Fruit fly (Drosophila melanogaster): ENCODE measurements around the gene Nepl14.
A peak's percentile ranks its signal among the peaks of the same experiment; 100 is the strongest.

Nepl14 gene

dm6 chr3R:22727857-22728256, 35.7 kb downstream of the Nepl14 start:
- TF ChIP-seq CG4318 (GFP tag; optimal IDR thresholded peaks at IDR 0.05) = peak; percentile 13
- TF ChIP-seq lz (GFP tag; optimal IDR thresholded peaks at IDR 0.05) = peak; percentile 16
- peak; percentile 48 for TF ChIP-seq CG31627 (GFP tag; optimal IDR thresholded peaks at IDR 0.05)
- peak; percentile 7 for TF ChIP-seq vri (GFP tag; optimal IDR thresholded peaks at IDR 0.05)
- TF ChIP-seq dac (GFP tag; optimal IDR thresholded peaks at IDR 0.05) = no peak
- peak; percentile 72 for TF ChIP-seq CG32006 (GFP tag; optimal IDR thresholded peaks at IDR 0.05)
- TF ChIP-seq CG11294 (GFP tag; IDR thresholded peaks at IDR 0.05) = peak; percentile 41; the same call in 1 of the 2 replicates
- TF ChIP-seq CG8319 (GFP tag; optimal IDR thresholded peaks at IDR 0.05) = peak; percentile 32
- peak; percentile 54 for TF ChIP-seq Gug (GFP tag; IDR thresholded peaks at IDR 0.05)
- TF ChIP-seq Hr4 (GFP tag; optimal IDR thresholded peaks at IDR 0.05) = peak; percentile 67
- peak; percentile 80 for TF ChIP-seq CG15336 (GFP tag; IDR thresholded peaks at IDR 0.05)
- no peak for TF ChIP-seq Lpt (GFP tag; optimal IDR thresholded peaks at IDR 0.05)
- TF ChIP-seq topi (GFP tag; optimal IDR thresholded peaks at IDR 0.05) = no peak
- no peak for TF ChIP-seq spab (GFP tag; optimal IDR thresholded peaks at IDR 0.05)
- peak; percentile 9 for TF ChIP-seq CG10631 (GFP tag; optimal IDR thresholded peaks at IDR 0.05)
- TF ChIP-seq esn (GFP tag; optimal IDR thresholded peaks at IDR 0.05) = peak; percentile 41
- no peak for TF ChIP-seq CG3919 (GFP tag; optimal IDR thresholded peaks at IDR 0.05)
- peak; percentile 16 for TF ChIP-seq CG6792 (GFP tag; optimal IDR thresholded peaks at IDR 0.05)
- no peak for TF ChIP-seq salr (GFP tag; optimal IDR thresholded peaks at IDR 0.05)
- TF ChIP-seq Hr39 (GFP tag; optimal IDR thresholded peaks at IDR 0.05) = no peak
- TF ChIP-seq CG11902 (GFP tag; optimal IDR thresholded peaks at IDR 0.05) = no peak
- TF ChIP-seq svp (GFP tag) = peak; percentile 56
- TF ChIP-seq eg (GFP tag; IDR thresholded peaks at IDR 0.05) = peak; percentile 87
- TF ChIP-seq OdsH (GFP tag; optimal IDR thresholded peaks at IDR 0.05) = no peak
- TF ChIP-seq CG6163 (GFP tag; IDR thresholded peaks at IDR 0.05) = no peak

DNA sequence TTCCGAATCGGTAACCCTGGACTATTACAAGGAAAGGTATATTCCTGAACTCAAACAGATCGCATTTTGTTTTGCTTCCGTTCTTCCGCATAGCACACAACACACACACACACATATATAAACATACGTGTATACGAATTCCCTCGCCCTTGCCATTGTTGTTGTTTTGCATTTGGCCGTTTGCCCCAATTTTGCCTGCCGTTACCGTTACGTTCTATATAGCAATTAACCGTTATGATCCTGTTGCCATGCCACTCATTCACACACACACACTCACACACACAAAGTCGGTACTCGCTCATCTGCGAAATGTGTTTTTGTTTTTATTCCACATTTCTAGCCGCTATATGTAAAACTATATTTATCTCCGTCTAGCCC, 36.1 kb downstream of the Nepl14 start:
- no peak for TF ChIP-seq net (GFP tag; optimal IDR thresholded peaks at IDR 0.05)
- no peak for TF ChIP-seq CG6808 (GFP tag; optimal IDR thresholded peaks at IDR 0.05)
- no peak for TF ChIP-seq cyc (GFP tag; optimal IDR thresholded peaks at IDR 0.05)
- no peak for TF ChIP-seq ss (GFP tag; optimal IDR thresholded peaks at IDR 0.05)
- no peak for TF ChIP-seq fd85E (GFP tag; optimal IDR thresholded peaks at IDR 0.05)
- no peak for TF ChIP-seq CG11762 (GFP tag; optimal IDR thresholded peaks at IDR 0.05; ENCODE audit: insufficient read depth)
- TF ChIP-seq CG6163 (GFP tag; IDR thresholded peaks at IDR 0.05) = no peak
- no peak for TF ChIP-seq vri (GFP tag; optimal IDR thresholded peaks at IDR 0.05)
- no peak for TF ChIP-seq CG8319 (GFP tag; optimal IDR thresholded peaks at IDR 0.05)
- TF ChIP-seq acj6 (GFP tag; optimal IDR thresholded peaks at IDR 0.05) = no peak

- TF ChIP-seq fkh (GFP tag; optimal IDR thresholded peaks at IDR 0.05) (peak; percentile 63), CG11762 (GFP tag; optimal IDR thresholded peaks at IDR 0.05; ENCODE audit: insufficient read depth) (no peak), CG4318 (GFP tag; optimal IDR thresholded peaks at IDR 0.05) (no peak), dac (GFP tag; optimal IDR thresholded peaks at IDR 0.05) (no peak), fd59A (GFP tag; optimal IDR thresholded peaks at IDR 0.05) (no peak), esn (GFP tag; optimal IDR thresholded peaks at IDR 0.05) (no peak), CG6792 (GFP tag; optimal IDR thresholded peaks at IDR 0.05) (no peak), ss (GFP tag; optimal IDR thresholded peaks at IDR 0.05) (no peak), CG10669 (GFP tag; optimal IDR thresholded peaks at IDR 0.05) (no peak), CG16779 (tag; optimal IDR thresholded peaks at IDR 0.05) (peak; percentile 2), Eip75B (GFP tag; optimal IDR thresholded peaks at IDR 0.05) (no peak), net (GFP tag; optimal IDR thresholded peaks at IDR 0.05) (no peak), pdm3 (GFP tag; optimal IDR thresholded peaks at IDR 0.05) (no peak), CG34406 (GFP tag; optimal IDR thresholded peaks at IDR 0.05) (no peak), Hr38 (GFP tag; optimal IDR thresholded peaks at IDR 0.05) (no peak), Met (GFP tag; optimal IDR thresholded peaks at IDR 0.05) (peak; percentile 39), Gug (GFP tag; IDR thresholded peaks at IDR 0.05) (no peak), CG10631 (GFP tag; optimal IDR thresholded peaks at IDR 0.05) (peak; percentile 34), Lpt (GFP tag; optimal IDR thresholded peaks at IDR 0.05) (no peak), OdsH (GFP tag; optimal IDR thresholded peaks at IDR 0.05) (no peak), Eip78C (GFP tag) (peak; percentile 35), CG6276 (GFP tag; optimal IDR thresholded peaks at IDR 0.05) (no peak), CG6854 (GFP tag; optimal IDR thresholded peaks at IDR 0.05) (no peak), Sox14 (GFP tag; optimal IDR thresholded peaks at IDR 0.05) (no peak), fd85E (GFP tag; optimal IDR thresholded peaks at IDR 0.05) (no peak), CG3032 (tag; optimal IDR thresholded peaks at IDR 0.05) (no peak), spab (GFP tag; optimal IDR thresholded peaks at IDR 0.05) (no peak), CG31627 (GFP tag; optimal IDR thresholded peaks at IDR 0.05) (no peak), CG7368 (GFP tag; optimal IDR thresholded peaks at IDR 0.05) (no peak)
These were observed 36.6 kb downstream of the Nepl14 start, which contains the start of gene CG45049 for dm6 chr3R:22726771-22727455. Gene CG45049 (plus strand): TSS chr3R:22726967.

All from whole organism, prepupa.